Fruit fly (Drosophila melanogaster) S2 (cell line): ENCODE measurements around the gene Nuf2.

Source experiments
- CG8478 ChIP-seq: fragments of >200 bp; optimal IDR thresholded peaks from 2 replicates; lab custom pipeline; 2018
- CTCF ChIP-seq, 2 experiments: fragments of >200 bp; optimal IDR thresholded peaks; 2 replicates each; lab custom pipeline; 2018

Gene Nuf2

dm6 chr2L:7073011-7073410 is 7.4 kb upstream of the Nuf2 start:
- no peak for TF ChIP-seq CG8478 (lab: Kevin White, UChicago)

- TF ChIP-seq CG8478 (lab: Kevin White, UChicago) (no peak), CTCF (optimal IDR thresholded peaks at IDR 0.05; lab: Kevin White, UChicago) (no peak)
These were observed 6.2 kb upstream of the Nuf2 start for dm6 chr2L:7071862-7072261.

dm6 chr2L:7071219-7071618 is 5.6 kb upstream of the Nuf2 start:
- no peak for TF ChIP-seq CG8478 (lab: Kevin White, UChicago)
- no peak for TF ChIP-seq CTCF (optimal IDR thresholded peaks at IDR 0.05; lab: Kevin White, UChicago)

- TF ChIP-seq CTCF (optimal IDR thresholded peaks at IDR 0.05; lab: Kevin White, UChicago) (no peak), CG8478 (lab: Kevin White, UChicago) (no peak)
These were observed 2.0 kb upstream of the Nuf2 start, which contains the start of gene Ugt307A1 for dm6 chr2L:7067683-7068082. Gene Ugt307A1 (plus strand): TSS chr2L:7067983.

dm6 chr2L:7063721-7064179 is 1.9 kb downstream of the Nuf2 start, which contains the start of gene Sem1:
Gene Sem1 (plus strand): TSS chr2L:7063986.
- TF ChIP-seq CG8478 (lab: Kevin White, UChicago) (no peak), CTCF (optimal IDR thresholded peaks at IDR 0.05; lab: Kevin White, UChicago) (no peak)

dm6 chr2L:7060751-7061150 is 4.9 kb downstream of the Nuf2 start, which contains the start of gene Mst27D:
Gene Mst27D (minus strand): TSS chr2L:7060851.
- TF ChIP-seq CTCF (optimal IDR thresholded peaks at IDR 0.05; lab: Kevin White, UChicago) (no peak), CG8478 (lab: Kevin White, UChicago) (no peak)

- TF ChIP-seq CG8478 (lab: Kevin White, UChicago) (no peak), CTCF (optimal IDR thresholded peaks at IDR 0.05; lab: Kevin White, UChicago) (peak; percentile 3 to 29)
These were observed 9.3 kb downstream of the Nuf2 start, which contains the start of gene Mnn1 for dm6 chr2L:7056189-7056926. Gene Mnn1 (plus strand): TSS chr2L:7056301.

dm6 chr2L:7051740-7052139 is 13.9 kb downstream of the Nuf2 start:
- TF ChIP-seq CTCF (optimal IDR thresholded peaks at IDR 0.05; lab: Kevin White, UChicago), result no peak
- TF ChIP-seq CG8478 (lab: Kevin White, UChicago), result no peak

dm6 chr2L:7050492-7051182 is 15.0 kb downstream of the Nuf2 start:
- TF ChIP-seq CG8478 (lab: Kevin White, UChicago) (no peak), CTCF (optimal IDR thresholded peaks at IDR 0.05; lab: Kevin White, UChicago) (no peak)

- TF ChIP-seq CTCF (optimal IDR thresholded peaks at IDR 0.05; lab: Kevin White, UChicago) (no peak), CG8478 (lab: Kevin White, UChicago) (no peak)
These were observed 15.9 kb downstream of the Nuf2 start for dm6 chr2L:7049680-7050289.

- TF ChIP-seq CTCF (optimal IDR thresholded peaks at IDR 0.05; lab: Kevin White, UChicago), result peak in 1 of 2 experiments; percentile 35
- no peak for TF ChIP-seq CG8478 (lab: Kevin White, UChicago)
These were observed 16.5 kb downstream of the Nuf2 start for dm6 chr2L:7049009-7049647.

dm6 chr2L:7047703-7048102 is 17.9 kb downstream of the Nuf2 start:
- TF ChIP-seq CG8478 (lab: Kevin White, UChicago) (no peak), CTCF (optimal IDR thresholded peaks at IDR 0.05; lab: Kevin White, UChicago) (no peak)

dm6 chr2L:7043039-7043905 is 22.4 kb downstream of the Nuf2 start:
- TF ChIP-seq CTCF (optimal IDR thresholded peaks at IDR 0.05; lab: Kevin White, UChicago), result peak in 1 of 2 experiments; percentile 5
- TF ChIP-seq CG8478 (lab: Kevin White, UChicago), result no peak
